Fruit fly (Drosophila melanogaster) ovary, adult (tissue): ENCODE results near the gene CG2818.

Source experiments
- CG17801 ChIP-seq: fragments of 200-800 bp; optimal IDR thresholded peaks from 2 replicates; lab custom pipeline; 2019; ENCODE audit warnings: missing biosample characterization, mild to moderate bottlenecking, missing genetic modification characterization, moderate library complexity; ENCODE audit not compliant: partially characterized antibody

CG2818 gene

dm6 chr2L:3712949-3713416 is at the start of gene CG2818, which contains the start of gene CG31955:
TSS of gene CG2818 (plus strand) at chr2L:3713360.
TSS of gene CG31955 (minus strand) at chr2L:3713105.
- TF ChIP-seq CG17801 (GFP tag; lab: Kevin White, UChicago), result no peak

- no peak for TF ChIP-seq CG17801 (GFP tag; lab: Kevin White, UChicago)
These were observed 44.7 kb upstream of the CG2818 start, which contains the start of gene Sfp24Ba for dm6 chr2L:3668451-3668850. TSS of gene Sfp24Ba (minus strand) at chr2L:3668551.

- TF ChIP-seq CG17801 (GFP tag; lab: Kevin White, UChicago), result no peak
These were observed 44.1 kb upstream of the CG2818 start, which contains the start of gene Sfp24Bd for dm6 chr2L:3669034-3669433. TSS of gene Sfp24Bd (minus strand) at chr2L:3669134.

dm6 chr2L:3669675-3670074 is 43.5 kb upstream of the CG2818 start, which contains the start of gene Sfp24Bb:
TSS of gene Sfp24Bb (minus strand) at chr2L:3669775.
- no peak for TF ChIP-seq CG17801 (GFP tag; lab: Kevin White, UChicago)

dm6 chr2L:3670481-3670880 is 42.7 kb upstream of the CG2818 start, which contains the start of gene Sfp24Bc:
TSS of gene Sfp24Bc (minus strand) at chr2L:3670581.
- TF ChIP-seq CG17801 (GFP tag; lab: Kevin White, UChicago), result no peak

- no peak for TF ChIP-seq CG17801 (GFP tag; lab: Kevin White, UChicago)
These were observed 37.4 kb upstream of the CG2818 start for dm6 chr2L:3675770-3676169.

- no peak for TF ChIP-seq CG17801 (GFP tag; lab: Kevin White, UChicago)
These were observed 31.8 kb upstream of the CG2818 start for dm6 chr2L:3681338-3681737.

- TF ChIP-seq CG17801 (GFP tag; lab: Kevin White, UChicago), result no peak
These were observed 30.7 kb upstream of the CG2818 start for dm6 chr2L:3682489-3682888.

dm6 chr2L:3685139-3685851 is 27.9 kb upstream of the CG2818 start:
- TF ChIP-seq CG17801 (GFP tag; lab: Kevin White, UChicago), result no peak

- TF ChIP-seq CG17801 (GFP tag; lab: Kevin White, UChicago), result no peak
These were observed 20.7 kb upstream of the CG2818 start, which contains the start of gene CG16704 for dm6 chr2L:3692466-3692865. TSS of gene CG16704 (minus strand) at chr2L:3692587.

- TF ChIP-seq CG17801 (GFP tag; lab: Kevin White, UChicago), result no peak
These were observed 20.1 kb upstream of the CG2818 start, which contains the start of gene CG3513 for dm6 chr2L:3693082-3693481. TSS of gene CG3513 (minus strand) at chr2L:3693182.

dm6 chr2L:3693805-3694204 is 19.4 kb upstream of the CG2818 start, which contains the start of gene Acp24A4:
TSS of gene Acp24A4 (minus strand) at chr2L:3693905.
- TF ChIP-seq CG17801 (GFP tag; lab: Kevin White, UChicago), result no peak

dm6 chr2L:3694920-3695319 is 18.2 kb upstream of the CG2818 start, which contains the start of gene CG43165:
TSS of gene CG43165 (minus strand) at chr2L:3695020.
- TF ChIP-seq CG17801 (GFP tag; lab: Kevin White, UChicago), result no peak

dm6 chr2L:3695361-3695818 is 17.8 kb upstream of the CG2818 start, which contains the start of gene CG16713:
TSS of gene CG16713 (minus strand) at chr2L:3695411.
- TF ChIP-seq CG17801 (GFP tag; lab: Kevin White, UChicago), result no peak

- no peak for TF ChIP-seq CG17801 (GFP tag; lab: Kevin White, UChicago)
These were observed 16.7 kb upstream of the CG2818 start, which contains the start of gene IM33 for dm6 chr2L:3696438-3696837. TSS of gene IM33 (minus strand) at chr2L:3696658.
